Worm (Caenorhabditis elegans): ENCODE measurements around the gene hmit-1.3.
A peak's percentile ranks its signal among the peaks of the same experiment; 100 is the strongest.

The hmit-1.3 gene

ce11 chrIII:3550364-3550763, 31.0 kb upstream of the hmit-1.3 start:
- TF ChIP-seq K09A11.1 (tag; optimal IDR thresholded peaks at IDR 0.05; ENCODE audit: insufficient read depth) (no peak), ceh-22 (tag; optimal IDR thresholded peaks at IDR 0.05) (no peak), rnt-1 (tag; optimal IDR thresholded peaks at IDR 0.05) (no peak), elt-4 (tag; optimal IDR thresholded peaks at IDR 0.05) (no peak), unc-42 (tag; optimal IDR thresholded peaks at IDR 0.05) (no peak), tbx-2 (tag; optimal IDR thresholded peaks at IDR 0.05) (no peak), nhr-11 (tag; optimal IDR thresholded peaks at IDR 0.05) (no peak), fkh-10 (GFP tag; optimal IDR thresholded peaks at IDR 0.05) (no peak), unc-55 (GFP tag; optimal IDR thresholded peaks at IDR 0.05) (no peak), ceh-9 (tag; optimal IDR thresholded peaks at IDR 0.05) (no peak), ceh-31 (tag; optimal IDR thresholded peaks at IDR 0.05) (no peak), fkh-6 (tag; optimal IDR thresholded peaks at IDR 0.05) (no peak), ceh-2 (tag; optimal IDR thresholded peaks at IDR 0.05) (no peak), lin-11 (tag; optimal IDR thresholded peaks at IDR 0.05) (no peak), hlh-6 (tag; optimal IDR thresholded peaks at IDR 0.05) (no peak), pat-9 (tag; optimal IDR thresholded peaks at IDR 0.05) (no peak)

ce11 chrIII:3549750-3550149, 30.3 kb upstream of the hmit-1.3 start, which contains the start of gene C54C6.5:
Gene C54C6.5, minus strand, starts transcription at chrIII:3549850.
- TF ChIP-seq ceh-22 (tag; optimal IDR thresholded peaks at IDR 0.05): no peak
- TF ChIP-seq eyg-1 (tag; optimal IDR thresholded peaks at IDR 0.05): no peak
- no peak for TF ChIP-seq ceh-9 (tag; optimal IDR thresholded peaks at IDR 0.05)
- TF ChIP-seq elt-2 (tag; optimal IDR thresholded peaks at IDR 0.05): no peak
- no peak for TF ChIP-seq fkh-10 (GFP tag; optimal IDR thresholded peaks at IDR 0.05)
- TF ChIP-seq fax-1 (tag; optimal IDR thresholded peaks at IDR 0.05): no peak
- no peak for TF ChIP-seq elt-4 (tag; optimal IDR thresholded peaks at IDR 0.05)
- no peak for TF ChIP-seq dve-1 (tag; optimal IDR thresholded peaks at IDR 0.05)
- TF ChIP-seq unc-42 (tag; optimal IDR thresholded peaks at IDR 0.05): no peak
- no peak for TF ChIP-seq dmd-4 (tag; optimal IDR thresholded peaks at IDR 0.05; ENCODE audit: borderline replicate concordance)
- TF ChIP-seq ceh-48 (tag; optimal IDR thresholded peaks at IDR 0.05): no peak
- no peak for TF ChIP-seq syd-9 (tag; optimal IDR thresholded peaks at IDR 0.05)
- no peak for TF ChIP-seq K09A11.1 (tag; optimal IDR thresholded peaks at IDR 0.05; ENCODE audit: insufficient read depth)
- TF ChIP-seq pha-4 (tag; optimal IDR thresholded peaks at IDR 0.05): no peak

ce11 chrIII:3548017-3548416, 28.6 kb upstream of the hmit-1.3 start, which contains the start of gene C54C6.11:
Gene C54C6.11, plus strand, starts transcription at chrIII:3548317.
- no peak for TF ChIP-seq hlh-8 (tag; optimal IDR thresholded peaks at IDR 0.05)
- no peak for TF ChIP-seq sdc-2 (tag; optimal IDR thresholded peaks at IDR 0.05)
- TF ChIP-seq elt-4 (tag; optimal IDR thresholded peaks at IDR 0.05): no peak
- no peak for TF ChIP-seq pax-1 (tag; optimal IDR thresholded peaks at IDR 0.05)
- no peak for TF ChIP-seq ceh-2 (tag; optimal IDR thresholded peaks at IDR 0.05)
- TF ChIP-seq gmeb-2 (tag; optimal IDR thresholded peaks at IDR 0.05): no peak
- TF ChIP-seq madf-2 (tag; optimal IDR thresholded peaks at IDR 0.05): no peak
- no peak for TF ChIP-seq ceh-45 (GFP tag; IDR thresholded peaks at IDR 0.05)

ce11 chrIII:3546323-3546722, 26.9 kb upstream of the hmit-1.3 start, which contains the start of gene C54C6.7:
Gene C54C6.7, minus strand, starts transcription at chrIII:3546423.
- TF ChIP-seq ceh-6 (GFP tag; optimal IDR thresholded peaks at IDR 0.05): no peak

- TF ChIP-seq ceh-34 (tag; optimal IDR thresholded peaks at IDR 0.05): peak; percentile 7
- no peak for TF ChIP-seq ztf-16 (tag; optimal IDR thresholded peaks at IDR 0.05)
- peak; percentile 92 for TF ChIP-seq unc-42 (tag; optimal IDR thresholded peaks at IDR 0.05)
- TF ChIP-seq ceh-31 (tag; optimal IDR thresholded peaks at IDR 0.05): peak; percentile 67
- TF ChIP-seq fkh-10 (GFP tag; optimal IDR thresholded peaks at IDR 0.05): peak; percentile 23
- no peak for TF ChIP-seq odd-2 (tag; optimal IDR thresholded peaks at IDR 0.05)
- no peak for TF ChIP-seq Y22D7AL.16 (tag; optimal IDR thresholded peaks at IDR 0.05)
These were observed 23.7 kb upstream of the hmit-1.3 start for ce11 chrIII:3543071-3543470.
